Fruit fly (Drosophila melanogaster) whole organism, wandering third instar larva: Measurements from ENCODE around the gene CG13887.

ENCODE experiments used
- CG9705 ChIP-seq: fragments of 200-800 bp; sonication (Bioruptor generic); optimal IDR thresholded peaks from 2 replicates; lab custom pipeline; 2018; ENCODE audit warnings: missing biosample characterization, mild to moderate bottlenecking, missing genetic modification characterization
- CrebA ChIP-seq: fragments of 200-800 bp; sonication (Bioruptor generic); optimal IDR thresholded peaks from 2 replicates; lab custom pipeline; 2016; ENCODE audit warnings: missing biosample characterization, mild to moderate bottlenecking, missing genetic modification characterization, borderline replicate concordance
- Dif ChIP-seq: fragments of 200-275, 200-300 bp; sonication (Bioruptor generic); optimal IDR thresholded peaks from 2 replicates; lab custom pipeline; 2018; ENCODE audit warnings: missing biosample characterization, missing genetic modification characterization; ENCODE audit not compliant: partially characterized antibody
- GATAd ChIP-seq: sonication (Bioruptor generic); optimal IDR thresholded peaks from 2 replicates; lab custom pipeline; 2016; ENCODE audit warnings: missing biosample characterization, missing genetic modification characterization
- HLH106 ChIP-seq: fragments of 200-800 bp; optimal IDR thresholded peaks from 3 replicates; lab custom pipeline; 2019; ENCODE audit warnings: missing biosample characterization, mild to moderate bottlenecking, missing genetic modification characterization, moderate library complexity
- Hnf4 ChIP-seq: fragments of 200-800 bp; sonication (Bioruptor generic); optimal IDR thresholded peaks from 2 replicates; lab custom pipeline; 2016; ENCODE audit warnings: missing biosample characterization, mild to moderate bottlenecking, missing genetic modification characterization
- Hr78 ChIP-seq: fragments of >200 bp; optimal IDR thresholded peaks from 2 replicates; lab custom pipeline; 2017; ENCODE audit warnings: missing biosample characterization, missing genetic modification characterization
- Hr83 ChIP-seq: fragments of 200-300 bp; sonication (Bioruptor generic); optimal IDR thresholded peaks from 2 replicates; lab custom pipeline; 2016; ENCODE audit warnings: missing biosample characterization, mild to moderate bottlenecking, missing genetic modification characterization, moderate library complexity; ENCODE audit not compliant: poor library complexity, severe bottlenecking
- Mio ChIP-seq: sonication (Bioruptor generic); optimal IDR thresholded peaks from 2 replicates; lab custom pipeline; 2016; ENCODE audit warnings: missing biosample characterization, missing genetic modification characterization
- Myc ChIP-seq: fragments of >200 bp; optimal IDR thresholded peaks from 2 replicates; lab custom pipeline; 2017
- OdsH ChIP-seq: fragments of 200-800 bp; sonication (Bioruptor generic); optimal IDR thresholded peaks from 2 replicates; lab custom pipeline; 2016; ENCODE audit warnings: missing biosample characterization, mild to moderate bottlenecking, missing genetic modification characterization
- Rel ChIP-seq, 2 experiments: fragments of 200-800 bp; sonication (Bioruptor generic) in 1 of 2; optimal IDR thresholded peaks; 2 replicates in 1 of 2; 3 replicates in 1 of 2; lab custom pipeline; 2016 to 2019; ENCODE audit warnings: mild to moderate bottlenecking in 2 of 2, missing biosample characterization in 2 of 2, missing genetic modification characterization in 2 of 2, moderate library complexity in 1 of 2
- Sp1 ChIP-seq: fragments of 200-800 bp; sonication (Bioruptor generic); optimal IDR thresholded peaks from 3 replicates; lab custom pipeline; 2019; ENCODE audit warnings: missing biosample characterization, mild to moderate bottlenecking, missing genetic modification characterization, moderate library complexity
- br ChIP-seq: fragments of 200-800 bp; sonication (Bioruptor generic); optimal IDR thresholded peaks from 2 replicates; lab custom pipeline; 2016; ENCODE audit warnings: missing biosample characterization, missing genetic modification characterization
- brk ChIP-seq: fragments of 200-800 bp; sonication (Bioruptor generic); optimal IDR thresholded peaks from 2 replicates; lab custom pipeline; 2016; ENCODE audit warnings: missing biosample characterization, mild to moderate bottlenecking, missing genetic modification characterization
- dl ChIP-seq, 2 experiments: fragments of 175-275, 200-275 bp in 1 of 2; fragments of 200-275 bp in 1 of 2; sonication (Bioruptor generic); optimal IDR thresholded peaks; lab custom pipeline; 2018; ENCODE audit warnings: mild to moderate bottlenecking in 2 of 2, missing biosample characterization in 2 of 2, missing genetic modification characterization in 2 of 2, moderate library complexity in 2 of 2; ENCODE audit not compliant: partially characterized antibody in 2 of 2, insufficient read depth in 1 of 2
- dmrt93B ChIP-seq: fragments of 200-800 bp; sonication (Bioruptor generic); optimal IDR thresholded peaks from 2 replicates; lab custom pipeline; 2018; ENCODE audit warnings: missing biosample characterization, mild to moderate bottlenecking, missing genetic modification characterization
- dsf ChIP-seq: sonication (Bioruptor generic); optimal IDR thresholded peaks from 2 replicates; lab custom pipeline; 2016; ENCODE audit warnings: missing biosample characterization, missing genetic modification characterization, borderline replicate concordance
- ey ChIP-seq: fragments of 200-800 bp; sonication (Bioruptor generic); optimal IDR thresholded peaks from 2 replicates; lab custom pipeline; 2016; ENCODE audit warnings: missing biosample characterization, missing genetic modification characterization
- foxo ChIP-seq, 2 experiments: fragments of 200-800 bp; sonication (Bioruptor generic); optimal IDR thresholded peaks; 2 replicates in 1 of 2; 3 replicates in 1 of 2; lab custom pipeline; 2016 to 2017; ENCODE audit warnings: missing biosample characterization in 2 of 2, missing genetic modification characterization in 2 of 2
- fru ChIP-seq: fragments of 200-800 bp; sonication (Bioruptor generic); optimal IDR thresholded peaks from 3 replicates; lab custom pipeline; 2016; ENCODE audit warnings: missing biosample characterization, mild to moderate bottlenecking, missing genetic modification characterization
- h ChIP-seq: fragments of 200-800 bp; sonication (Bioruptor generic); optimal IDR thresholded peaks from 3 replicates; lab custom pipeline; 2016; ENCODE audit warnings: missing biosample characterization, mild to moderate bottlenecking, missing genetic modification characterization
- jim ChIP-seq: fragments of 175-275, 200-325 bp; sonication (Bioruptor generic); optimal IDR thresholded peaks from 2 replicates; lab custom pipeline; 2016; ENCODE audit warnings: missing biosample characterization, mild to moderate bottlenecking, missing genetic modification characterization
- lola ChIP-seq: fragments of >200 bp; optimal IDR thresholded peaks from 2 replicates; lab custom pipeline; 2017; ENCODE audit warnings: missing biosample characterization, missing genetic modification characterization
- pan ChIP-seq: fragments of >200 bp; optimal IDR thresholded peaks from 2 replicates; lab custom pipeline; 2017
- psq ChIP-seq: fragments of 200-800 bp; sonication (Bioruptor generic); optimal IDR thresholded peaks from 3 replicates; lab custom pipeline; 2017; ENCODE audit warnings: missing biosample characterization, mild to moderate bottlenecking, missing genetic modification characterization, moderate library complexity
- rgr ChIP-seq: fragments of 200-800 bp; sonication (Bioruptor generic); optimal IDR thresholded peaks from 3 replicates; lab custom pipeline; 2016; ENCODE audit warnings: missing biosample characterization, mild to moderate bottlenecking, missing genetic modification characterization
- sage ChIP-seq: fragments of 200-800 bp; sonication (Bioruptor generic); optimal IDR thresholded peaks from 2 replicates; lab custom pipeline; 2016; ENCODE audit warnings: missing biosample characterization, mild to moderate bottlenecking, missing genetic modification characterization
- sv ChIP-seq: fragments of 200-800 bp; sonication (Bioruptor generic); optimal IDR thresholded peaks from 3 replicates; lab custom pipeline; 2016; ENCODE audit warnings: missing biosample characterization, missing genetic modification characterization
- usp ChIP-seq: fragments of >200 bp; optimal IDR thresholded peaks from 2 replicates; lab custom pipeline; 2017; ENCODE audit warnings: missing biosample characterization, missing genetic modification characterization
- woc ChIP-seq: sonication (Bioruptor generic); optimal IDR thresholded peaks from 2 replicates; lab custom pipeline; 2016; ENCODE audit warnings: missing biosample characterization, mild to moderate bottlenecking, missing genetic modification characterization

Gene CG13887

dm6 chr3L:794462-794861, 43.2 kb upstream of the CG13887 start:
- no peak for TF ChIP-seq dl (GFP tag; optimal IDR thresholded peaks at IDR 0.05; lab: Kevin White, UChicago; ENCODE audit: insufficient read depth in 1 of 2, partially characterized antibody in 2 of 2)
- no peak for TF ChIP-seq Hnf4 (GFP tag; lab: Kevin White, UChicago)
- no peak for TF ChIP-seq HLH106 (tag; lab: Kevin White, UChicago)
- no peak for TF ChIP-seq h (GFP tag; lab: Kevin White, UChicago)
- no peak for TF ChIP-seq lola (GFP tag; lab: Kevin White, UChicago)
- TF ChIP-seq CG9705 (GFP tag; lab: Kevin White, UChicago), result no peak
- no peak for TF ChIP-seq GATAd (GFP tag; lab: Kevin White, UChicago)
- TF ChIP-seq psq (GFP tag; lab: Kevin White, UChicago), result no peak
- no peak for TF ChIP-seq Myc (lab: Kevin White, UChicago)

DNA sequence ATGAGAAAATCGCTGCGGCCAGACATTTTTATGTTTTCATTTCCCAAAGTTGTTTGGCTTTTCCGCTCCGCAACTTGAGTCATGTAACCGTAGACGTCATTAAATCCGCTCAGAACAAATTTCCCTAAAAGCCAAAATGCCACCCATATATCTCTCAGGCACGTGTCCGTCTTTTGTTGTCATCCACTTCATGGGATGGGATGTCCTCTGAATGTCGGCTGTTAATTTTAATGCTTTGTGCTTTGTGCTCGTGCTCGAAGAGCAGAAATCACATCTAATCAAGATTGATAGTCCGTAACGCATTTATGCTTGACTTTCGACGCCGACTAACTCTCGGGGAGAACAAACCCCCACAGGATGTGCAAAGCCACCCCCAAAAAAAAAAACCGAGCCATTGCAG, 42.7 kb upstream of the CG13887 start:
- TF ChIP-seq sage, result no peak
- no peak for TF ChIP-seq psq (GFP tag; lab: Kevin White, UChicago)
- no peak for TF ChIP-seq dl (GFP tag; optimal IDR thresholded peaks at IDR 0.05; lab: Kevin White, UChicago; ENCODE audit: insufficient read depth in 1 of 2, partially characterized antibody in 2 of 2)
- no peak for TF ChIP-seq pan (lab: Kevin White, UChicago)
- no peak for TF ChIP-seq Rel (GFP tag; optimal IDR thresholded peaks at IDR 0.05; lab: Kevin White, UChicago)
- TF ChIP-seq Rel (tag; optimal IDR thresholded peaks at IDR 0.05; lab: Kevin White, UChicago), result no peak
- TF ChIP-seq usp (GFP tag; lab: Kevin White, UChicago), result no peak
- TF ChIP-seq dmrt93B (GFP tag; lab: Kevin White, UChicago), result no peak
- no peak for TF ChIP-seq CrebA (GFP tag; lab: Kevin White, UChicago)
- TF ChIP-seq rgr (GFP tag; lab: Kevin White, UChicago), result no peak
- no peak for TF ChIP-seq Sp1 (GFP tag; lab: Kevin White, UChicago)
- no peak for TF ChIP-seq jim (GFP tag; lab: Kevin White, UChicago)
- no peak for TF ChIP-seq h (GFP tag; lab: Kevin White, UChicago)
- no peak for TF ChIP-seq foxo (GFP tag; optimal IDR thresholded peaks at IDR 0.05; lab: Kevin White, UChicago)
- TF ChIP-seq Dif (GFP tag; lab: Kevin White, UChicago), result no peak
- no peak for TF ChIP-seq brk
- TF ChIP-seq br, result no peak
- TF ChIP-seq dsf, result no peak
- no peak for TF ChIP-seq OdsH (GFP tag; lab: Kevin White, UChicago)
- TF ChIP-seq Mio (GFP tag; lab: Kevin White, UChicago), result no peak
- no peak for TF ChIP-seq CG9705 (GFP tag; lab: Kevin White, UChicago)

DNA sequence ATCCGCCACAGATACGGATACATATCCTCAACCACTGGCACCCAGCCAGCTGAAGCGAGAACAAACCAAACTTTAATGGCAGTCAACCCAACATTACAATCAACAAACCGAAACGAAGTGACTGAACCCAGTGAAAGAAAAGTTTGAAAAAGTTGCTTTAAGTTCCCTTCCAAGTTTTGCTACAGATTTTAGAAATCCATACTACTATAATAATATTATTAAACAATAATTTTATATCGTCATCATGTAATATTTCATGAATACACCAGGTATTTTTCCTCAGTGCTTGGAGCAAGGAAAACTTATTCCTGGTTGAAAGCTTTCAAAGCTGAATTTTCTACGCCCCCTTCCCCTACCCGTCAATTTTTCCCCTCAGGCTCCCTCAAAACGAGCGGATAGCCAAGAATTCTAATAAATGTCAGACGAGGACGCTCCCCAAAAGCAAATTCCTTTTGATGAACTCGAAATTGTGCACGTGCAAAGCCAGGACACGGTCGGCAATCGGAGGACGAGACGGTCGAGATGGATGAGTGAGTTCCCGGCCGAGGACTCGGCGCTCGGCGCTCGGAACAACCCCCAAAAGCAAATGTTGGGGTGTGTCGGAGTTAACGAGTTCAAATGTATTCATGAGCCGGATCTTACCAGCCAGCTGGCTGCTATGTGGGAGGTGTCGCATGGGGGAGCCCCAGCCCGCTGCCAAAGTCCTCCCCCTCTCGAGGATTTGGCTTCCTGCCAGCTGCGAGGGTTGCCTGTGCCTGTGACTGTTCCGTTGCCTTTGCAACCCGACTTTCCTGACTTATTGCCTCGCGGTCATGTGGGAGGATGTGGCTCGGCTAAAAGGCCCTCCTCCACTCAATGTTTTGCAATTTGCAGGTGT, 40.5 kb upstream of the CG13887 start:
- TF ChIP-seq dsf (no peak), sage (peak; percentile 1), woc (GFP tag; lab: Kevin White, UChicago) (no peak), Hr83 (GFP tag; lab: Kevin White, UChicago) (no peak), br (no peak), dl (GFP tag; optimal IDR thresholded peaks at IDR 0.05; lab: Kevin White, UChicago; ENCODE audit: insufficient read depth in 1 of 2, partially characterized antibody in 2 of 2) (no peak), GATAd (GFP tag; lab: Kevin White, UChicago) (no peak), CG9705 (GFP tag; lab: Kevin White, UChicago) (no peak), Hr78 (GFP tag; lab: Kevin White, UChicago) (no peak), psq (GFP tag; lab: Kevin White, UChicago) (no peak), Hnf4 (GFP tag; lab: Kevin White, UChicago) (no peak), Myc (lab: Kevin White, UChicago) (no peak), sv (no peak), Mio (GFP tag; lab: Kevin White, UChicago) (no peak), HLH106 (tag; lab: Kevin White, UChicago) (peak; percentile 24), OdsH (GFP tag; lab: Kevin White, UChicago) (no peak), ey (no peak), foxo (GFP tag; optimal IDR thresholded peaks at IDR 0.05; lab: Kevin White, UChicago) (peak in 1 of 2 experiments; percentile 20), usp (GFP tag; lab: Kevin White, UChicago) (no peak), pan (lab: Kevin White, UChicago) (no peak), fru (GFP tag; lab: Kevin White, UChicago) (peak; percentile 31), h (GFP tag; lab: Kevin White, UChicago) (peak; percentile 26), CrebA (GFP tag; lab: Kevin White, UChicago) (no peak)
